Worm (Caenorhabditis elegans): ENCODE data around the gene ZK262.20.
"Not testable (repeated sequence)": the region's sequence is repeated elsewhere in the genome, so short reads cannot be mapped to it uniquely, and the experiment has no call there.

Gene ZK262.20

ce11 chrV:18412351-18412750 is 22.5 kb downstream of the ZK262.20 start:
- no peak for TF ChIP-seq flt-1 (GFP tag; IDR thresholded peaks at IDR 0.05)
- no peak for TF ChIP-seq ama-1 (optimal IDR thresholded peaks at IDR 0.05)
- no peak for TF ChIP-seq pes-1 (GFP tag; IDR thresholded peaks at IDR 0.05)
- TF ChIP-seq tbx-37 (GFP tag; conservative IDR thresholded peaks at IDR 0.05), result no peak

DNA sequence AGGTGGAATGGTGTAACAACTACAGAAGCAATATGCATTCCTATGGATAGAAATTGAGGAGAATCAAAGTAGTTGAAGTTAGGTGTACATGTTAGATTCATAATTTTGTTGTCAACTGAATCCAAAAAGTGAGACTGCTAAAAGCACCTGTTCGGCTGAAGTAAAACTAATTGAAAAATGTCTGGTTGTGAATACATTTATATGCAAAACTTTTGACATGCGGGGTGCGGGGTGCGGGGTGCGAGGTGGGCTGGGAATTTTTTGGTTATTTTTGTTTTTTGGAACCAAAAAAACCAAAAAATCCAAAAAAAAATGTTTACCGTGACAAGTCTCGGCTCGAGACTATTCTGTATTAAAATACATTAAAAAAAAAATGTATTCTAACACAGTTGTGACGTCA is 24.7 kb downstream of the ZK262.20 start, which contains the start of gene srh-207:
Gene srh-207 (minus strand): TSS at position 101 of the 400 bp plus-strand sequence.
- no peak for TF ChIP-seq ceh-13 (GFP tag; optimal IDR thresholded peaks at IDR 0.05)
- TF ChIP-seq B0310.2 (tag; optimal IDR thresholded peaks at IDR 0.05), result no peak
- no peak for TF ChIP-seq hmg-4 (GFP tag; optimal IDR thresholded peaks at IDR 0.05)
- TF ChIP-seq flt-1 (GFP tag; IDR thresholded peaks at IDR 0.05), result no peak
- TF ChIP-seq tra-4 (tag; optimal IDR thresholded peaks at IDR 0.05), result no peak
- no peak for TF ChIP-seq ama-1 (optimal IDR thresholded peaks at IDR 0.05)
- TF ChIP-seq ceh-36 (tag; optimal IDR thresholded peaks at IDR 0.05), result no peak
- no peak for TF ChIP-seq tbx-37 (GFP tag; conservative IDR thresholded peaks at IDR 0.05)
- TF ChIP-seq tbx-11 (GFP tag; IDR thresholded peaks at IDR 0.05), result no peak
- TF ChIP-seq aly-1 (tag; optimal IDR thresholded peaks at IDR 0.05), result no peak
- no peak for TF ChIP-seq sea-1 (GFP tag; conservative IDR thresholded peaks at IDR 0.05)
- TF ChIP-seq hnd-1 (tag; optimal IDR thresholded peaks at IDR 0.05), result no peak
- no peak for TF ChIP-seq scrt-1 (GFP tag; IDR thresholded peaks at IDR 0.05)
- TF ChIP-seq hmbx-1 (tag; optimal IDR thresholded peaks at IDR 0.05), result no peak
- TF ChIP-seq F13C5.2 (tag; optimal IDR thresholded peaks at IDR 0.05), result no peak
- no peak for TF ChIP-seq pes-1 (GFP tag; IDR thresholded peaks at IDR 0.05)

DNA sequence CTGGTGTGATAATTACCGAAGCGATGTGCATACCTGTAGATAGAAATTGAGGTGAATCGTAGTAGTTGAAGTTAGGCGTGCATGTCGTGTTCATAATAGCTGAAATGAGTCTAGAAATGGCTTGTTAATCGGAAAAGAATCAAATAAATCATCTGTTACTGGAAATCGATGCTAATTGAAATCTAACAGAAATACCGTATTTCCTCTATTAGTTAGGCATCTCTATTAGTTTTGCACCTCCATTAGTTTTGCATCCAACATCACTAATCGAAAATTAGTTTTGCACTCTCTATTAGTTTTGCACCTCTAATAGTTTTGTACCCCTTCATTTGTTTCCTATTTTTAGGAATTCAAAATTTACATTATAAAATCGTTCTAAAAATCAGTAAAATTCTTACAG is 30.1 kb downstream of the ZK262.20 start, which contains the start of gene srh-209:
Gene srh-209 (minus strand): TSS at position 101 of the 400 bp plus-strand sequence.
- not testable (repeated sequence) for TF ChIP-seq sea-1 (GFP tag; conservative IDR thresholded peaks at IDR 0.05); flt-1 (GFP tag; IDR thresholded peaks at IDR 0.05); tbx-11 (GFP tag; IDR thresholded peaks at IDR 0.05)

DNA sequence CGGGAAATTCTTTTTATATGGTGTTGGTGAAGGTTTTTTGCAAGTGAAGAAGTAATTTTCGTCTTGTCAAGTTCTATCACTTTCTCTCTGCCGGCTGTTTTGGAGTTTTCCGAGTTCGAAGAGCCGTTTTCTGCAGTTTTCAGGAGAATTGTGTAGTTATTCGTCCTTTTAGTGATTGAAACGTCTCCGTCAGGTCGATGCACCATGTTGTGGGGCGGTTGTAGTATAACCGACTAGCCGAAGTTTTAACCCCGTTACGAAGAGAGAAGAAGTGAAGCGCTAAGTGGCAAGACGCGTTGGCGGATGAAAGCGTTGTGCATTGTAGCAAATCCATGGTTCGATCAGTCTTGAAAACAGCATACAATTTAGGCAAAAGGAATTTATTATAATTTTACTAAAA is 32.1 kb downstream of the ZK262.20 start:
- TF ChIP-seq scrt-1 (GFP tag; IDR thresholded peaks at IDR 0.05), result no peak
- TF ChIP-seq tra-4 (tag; optimal IDR thresholded peaks at IDR 0.05), result no peak
- TF ChIP-seq ama-1 (optimal IDR thresholded peaks at IDR 0.05), result no peak
- no peak for TF ChIP-seq ceh-36 (tag; optimal IDR thresholded peaks at IDR 0.05)
- TF ChIP-seq B0310.2 (tag; optimal IDR thresholded peaks at IDR 0.05), result no peak
- no peak for TF ChIP-seq sea-1 (GFP tag; conservative IDR thresholded peaks at IDR 0.05)
- no peak for TF ChIP-seq pes-1 (GFP tag; IDR thresholded peaks at IDR 0.05)
- no peak for TF ChIP-seq F13C5.2 (tag; optimal IDR thresholded peaks at IDR 0.05)
- no peak for TF ChIP-seq ceh-13 (GFP tag; optimal IDR thresholded peaks at IDR 0.05)

DNA sequence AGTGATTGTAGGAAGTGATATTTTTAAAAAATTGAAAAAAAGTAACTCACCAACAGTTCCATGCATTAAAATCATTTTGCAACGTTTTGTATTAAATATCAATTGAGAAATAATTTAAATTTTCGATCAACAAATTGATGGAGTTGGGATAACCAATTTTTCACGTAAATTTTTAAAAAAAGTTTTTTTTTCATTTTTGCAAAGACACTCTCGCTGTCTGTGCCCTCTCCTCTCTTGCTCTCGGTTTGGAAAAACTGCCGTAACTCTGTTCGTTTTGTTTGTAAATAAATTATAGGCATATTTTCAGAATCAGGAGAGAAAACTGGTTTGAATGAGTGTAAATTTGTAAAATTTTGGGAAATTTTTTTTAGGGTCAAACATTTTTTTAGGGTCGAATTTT is 37.0 kb downstream of the ZK262.20 start, which contains the start of gene Y51A2B.16:
Gene Y51A2B.16 (minus strand): TSS at position 101 of the 400 bp plus-strand sequence.
- TF ChIP-seq ceh-36 (tag; optimal IDR thresholded peaks at IDR 0.05), result no peak
- TF ChIP-seq F13C5.2 (tag; optimal IDR thresholded peaks at IDR 0.05), result no peak
- TF ChIP-seq tbx-37 (GFP tag; conservative IDR thresholded peaks at IDR 0.05), result no peak
- no peak for TF ChIP-seq scrt-1 (GFP tag; IDR thresholded peaks at IDR 0.05)
- TF ChIP-seq ets-7 (tag; optimal IDR thresholded peaks at IDR 0.05), result no peak
- TF ChIP-seq ceh-13 (GFP tag; optimal IDR thresholded peaks at IDR 0.05), result no peak
- TF ChIP-seq sea-1 (GFP tag; conservative IDR thresholded peaks at IDR 0.05), result no peak
- TF ChIP-seq ama-1 (optimal IDR thresholded peaks at IDR 0.05), result no peak
- TF ChIP-seq hmg-4 (GFP tag; optimal IDR thresholded peaks at IDR 0.05), result no peak
- no peak for TF ChIP-seq aly-1 (tag; optimal IDR thresholded peaks at IDR 0.05)
- TF ChIP-seq B0310.2 (tag; optimal IDR thresholded peaks at IDR 0.05), result no peak
- TF ChIP-seq pes-1 (GFP tag; IDR thresholded peaks at IDR 0.05), result no peak
- no peak for TF ChIP-seq hmbx-1 (tag; optimal IDR thresholded peaks at IDR 0.05)
- no peak for TF ChIP-seq tra-4 (tag; optimal IDR thresholded peaks at IDR 0.05)
- TF ChIP-seq hnd-1 (tag; optimal IDR thresholded peaks at IDR 0.05), result no peak
- no peak for TF ChIP-seq tbx-11 (GFP tag; IDR thresholded peaks at IDR 0.05)
- TF ChIP-seq flt-1 (GFP tag; IDR thresholded peaks at IDR 0.05), result no peak

DNA sequence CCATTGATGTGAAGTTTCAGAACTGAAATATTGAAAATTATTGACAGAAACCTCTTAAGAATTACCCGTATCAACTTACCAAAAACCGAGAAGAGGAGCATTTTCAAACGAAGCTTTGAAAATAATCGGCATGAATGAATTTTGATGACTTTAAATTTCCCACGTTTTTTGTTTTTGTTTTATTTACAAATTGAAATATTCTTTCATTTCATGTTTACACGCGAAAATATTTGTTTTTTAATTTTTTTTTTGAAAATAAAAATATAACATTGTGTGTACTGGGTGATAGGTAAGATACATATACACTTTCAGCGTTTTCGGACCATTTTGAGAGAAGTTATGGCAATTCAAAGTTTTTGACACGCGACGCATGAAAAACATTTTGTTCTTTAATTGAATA is 39.2 kb downstream of the ZK262.20 start, which contains the start of gene Y51A2B.9:
Gene Y51A2B.9 (minus strand): TSS at position 101 of the 400 bp plus-strand sequence.
- TF ChIP-seq aly-1 (tag; optimal IDR thresholded peaks at IDR 0.05), result no peak

DNA sequence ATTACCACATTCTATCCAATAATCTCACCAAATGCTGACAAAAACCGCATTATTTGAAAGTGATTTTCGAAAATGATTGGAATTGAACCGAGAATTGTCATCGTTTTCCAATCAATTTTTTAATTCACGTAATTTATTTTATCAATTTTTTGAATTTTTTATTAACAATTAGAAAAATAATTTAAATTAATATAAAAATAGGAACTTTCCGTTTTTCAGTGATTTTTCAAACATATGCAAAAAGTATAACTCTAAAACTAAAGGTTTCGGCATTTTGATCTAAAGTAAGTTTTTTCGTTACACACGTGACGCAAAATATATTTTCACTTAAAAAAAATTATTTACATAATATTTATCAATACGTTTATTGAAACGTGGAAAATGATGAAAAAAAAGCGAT is 40.7 kb downstream of the ZK262.20 start, which contains the start of gene Y51A2B.6:
Gene Y51A2B.6 (minus strand): TSS at position 101 of the 400 bp plus-strand sequence.
- no peak for TF ChIP-seq ets-7 (tag; optimal IDR thresholded peaks at IDR 0.05)
- no peak for TF ChIP-seq hnd-1 (tag; optimal IDR thresholded peaks at IDR 0.05)
- TF ChIP-seq sea-1 (GFP tag; conservative IDR thresholded peaks at IDR 0.05), result no peak
- no peak for TF ChIP-seq tra-4 (tag; optimal IDR thresholded peaks at IDR 0.05)
- no peak for TF ChIP-seq hmbx-1 (tag; optimal IDR thresholded peaks at IDR 0.05)
- TF ChIP-seq tbx-37 (GFP tag; conservative IDR thresholded peaks at IDR 0.05), result no peak
- TF ChIP-seq scrt-1 (GFP tag; IDR thresholded peaks at IDR 0.05), result no peak
- TF ChIP-seq F13C5.2 (tag; optimal IDR thresholded peaks at IDR 0.05), result no peak
- no peak for TF ChIP-seq hmg-4 (GFP tag; optimal IDR thresholded peaks at IDR 0.05)
- TF ChIP-seq ceh-36 (tag; optimal IDR thresholded peaks at IDR 0.05), result no peak
- TF ChIP-seq flt-1 (GFP tag; IDR thresholded peaks at IDR 0.05), result no peak
- no peak for TF ChIP-seq ama-1 (optimal IDR thresholded peaks at IDR 0.05)
- no peak for TF ChIP-seq pes-1 (GFP tag; IDR thresholded peaks at IDR 0.05)
- TF ChIP-seq tbx-11 (GFP tag; IDR thresholded peaks at IDR 0.05), result no peak
- TF ChIP-seq ceh-13 (GFP tag; optimal IDR thresholded peaks at IDR 0.05), result no peak
- no peak for TF ChIP-seq B0310.2 (tag; optimal IDR thresholded peaks at IDR 0.05)
- no peak for TF ChIP-seq aly-1 (tag; optimal IDR thresholded peaks at IDR 0.05)

- no peak for TF ChIP-seq F13C5.2 (tag; optimal IDR thresholded peaks at IDR 0.05)
- TF ChIP-seq ets-7 (tag; optimal IDR thresholded peaks at IDR 0.05), result no peak
- TF ChIP-seq scrt-1 (GFP tag; IDR thresholded peaks at IDR 0.05), result no peak
- no peak for TF ChIP-seq tbx-37 (GFP tag; conservative IDR thresholded peaks at IDR 0.05)
- no peak for TF ChIP-seq aly-1 (tag; optimal IDR thresholded peaks at IDR 0.05)
- no peak for TF ChIP-seq hmbx-1 (tag; optimal IDR thresholded peaks at IDR 0.05)
- TF ChIP-seq ceh-13 (GFP tag; optimal IDR thresholded peaks at IDR 0.05), result no peak
- TF ChIP-seq hmg-4 (GFP tag; optimal IDR thresholded peaks at IDR 0.05), result no peak
- TF ChIP-seq flt-1 (GFP tag; IDR thresholded peaks at IDR 0.05), result no peak
- no peak for TF ChIP-seq ama-1 (optimal IDR thresholded peaks at IDR 0.05)
- TF ChIP-seq B0310.2 (tag; optimal IDR thresholded peaks at IDR 0.05), result no peak
- TF ChIP-seq hnd-1 (tag; optimal IDR thresholded peaks at IDR 0.05), result no peak
- TF ChIP-seq sea-1 (GFP tag; conservative IDR thresholded peaks at IDR 0.05), result no peak
- TF ChIP-seq ceh-36 (tag; optimal IDR thresholded peaks at IDR 0.05), result no peak
Measured at ce11 chrV:18389046-18389445, 45.8 kb downstream of the ZK262.20 start, which contains the start of the genes Y51A2B.4 and Y51A2B.5. TSS of gene Y51A2B.4 (minus strand) at chrV:18389146. TSS of gene Y51A2B.5 (plus strand) at chrV:18389277.

Data from whole organism, early embryonic.